Worm (Caenorhabditis elegans) whole organism, L4 larva: ENCODE measurements around the gene srx-5.
A peak's percentile ranks its signal among the peaks of the same experiment; 100 is the strongest.

Source experiments
- aha-1 ChIP-seq: fragments of 150-350 bp; peaks from one replicate; lab custom pipeline; 2014; ENCODE audit warnings: missing biosample characterization, missing genetic modification characterization
- jun-1 ChIP-seq: fragments of 150-350 bp; optimal IDR thresholded peaks from 2 replicates; lab custom pipeline; 2014; ENCODE audit warnings: missing biosample characterization, missing genetic modification reagents, missing genetic modification characterization
- pha-4 ChIP-seq, 2 experiments: fragments of 150-350 bp in 1 of 2; fragments of 200-800 bp in 1 of 2; sonication (Bioruptor generic) in 1 of 2; IDR thresholded peaks in 1 of 2; optimal IDR thresholded peaks in 1 of 2; 2 replicates each; pipeline versions ENCODE4 v1.3.6 to Lab custom; 2014 to 2022; ENCODE audit warnings: missing genetic modification characterization in 2 of 2, missing genetic modification reagents in 2 of 2, missing biosample characterization in 1 of 2, missing compliant biosample characterization in 1 of 2
- vab-7 ChIP-seq: fragments of 200-800 bp; sonication (Bioruptor generic); IDR thresholded peaks from 2 replicates; pipeline ENCODE4 v1.3.6; 2022; ENCODE audit warnings: missing genetic modification reagents, missing genetic modification characterization, missing compliant biosample characterization

DNA sequence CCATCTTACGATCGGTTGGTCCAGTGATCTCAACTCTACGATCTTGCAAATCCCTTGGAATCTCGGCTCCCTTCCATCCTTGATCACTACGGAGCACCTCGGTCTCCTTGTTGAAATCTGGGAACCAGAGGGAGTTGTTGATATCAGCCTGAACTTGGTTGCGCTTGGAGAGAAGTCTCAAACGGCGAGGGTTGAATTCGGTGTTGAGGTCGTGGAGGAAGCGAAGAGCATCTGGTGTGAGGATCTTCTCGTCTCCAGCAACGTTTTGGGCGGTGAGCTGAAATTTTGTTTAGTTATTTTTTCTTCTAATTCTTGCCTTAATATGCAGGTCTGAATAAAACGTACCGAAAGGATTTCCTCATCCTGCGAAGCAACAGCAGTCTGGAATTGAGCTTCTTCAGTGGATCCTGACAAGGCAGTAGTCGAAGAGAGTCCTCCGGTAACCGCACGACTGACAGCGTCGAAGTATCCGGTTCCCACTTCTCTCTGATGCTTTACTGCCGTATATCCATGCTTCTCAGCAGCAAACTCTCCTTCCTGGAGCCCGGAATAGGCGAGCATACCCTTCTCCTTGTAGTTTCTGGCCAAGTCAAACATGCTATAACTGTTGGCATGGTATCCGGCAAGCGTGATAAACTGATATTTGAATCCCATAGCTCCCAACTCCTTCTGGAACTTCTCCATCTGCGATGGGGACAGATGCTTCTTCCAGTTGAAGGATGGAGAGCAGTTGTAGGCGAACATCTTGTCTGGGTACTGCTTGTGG, 26.1 kb downstream of the srx-5 start:
- TF ChIP-seq pha-4 (GFP tag; IDR thresholded peaks at IDR 0.05; lab: Robert Waterston, UW) (no peak; the same call in 1 of the 2 replicates), pha-4 (tag; optimal IDR thresholded peaks at IDR 0.05; lab: Kevin White, UChicago) (no peak), vab-7 (GFP tag; lab: Robert Waterston, UW) (no peak), jun-1 (tag; lab: Kevin White, UChicago) (peak; percentile 36), aha-1 (tag; lab: Kevin White, UChicago) (peak; percentile 96)
